Worm (Caenorhabditis elegans) whole organism, midembryonic: ENCODE results near the gene C45B11.9.

Experiments
- T22C8.4 ChIP-seq: fragments of 200-800 bp; sonication (Bioruptor generic); IDR thresholded peaks from 2 replicates; pipeline ENCODE4 v1.3.6; 2022; ENCODE audit warnings: missing genetic modification characterization, missing compliant biosample characterization
- cog-1 ChIP-seq: sonication (generic microtip); optimal IDR thresholded peaks from 2 replicates; lab custom pipeline; 2016; ENCODE audit warnings: missing genetic modification characterization, missing compliant biosample characterization
- flt-1 ChIP-seq: fragments of 200-800 bp; sonication (Bioruptor generic); IDR thresholded peaks from 2 replicates; pipeline ENCODE4 v1.3.6; 2022; ENCODE audit warnings: missing genetic modification characterization, missing compliant biosample characterization
- klf-2 ChIP-seq: fragments of 200-800 bp; sonication (Bioruptor generic); conservative IDR thresholded peaks from 2 replicates; pipeline ENCODE4 v1.3.6; 2022; ENCODE audit warnings: missing genetic modification reagents, missing genetic modification characterization, missing compliant biosample characterization
- med-1 ChIP-seq: sonication (generic microtip); optimal IDR thresholded peaks from 2 replicates; lab custom pipeline; 2017; ENCODE audit warnings: missing genetic modification characterization, mild to moderate bottlenecking, missing compliant biosample characterization, antibody characterized with exemption, missing genetic modification reagents; ENCODE audit not compliant: insufficient read depth
- ref-1 ChIP-seq: fragments of 200-800 bp; sonication (Bioruptor generic); conservative IDR thresholded peaks from 2 replicates; pipeline ENCODE4 v1.3.6; 2022; ENCODE audit warnings: missing genetic modification reagents, missing genetic modification characterization, missing compliant biosample characterization
- tab-1 ChIP-seq: fragments of 200-800 bp; sonication (Bioruptor generic); IDR thresholded peaks from 2 replicates; pipeline ENCODE4 v1.3.6; 2022; ENCODE audit warnings: missing genetic modification characterization, missing compliant biosample characterization
- ztf-23 ChIP-seq: fragments of 200-800 bp; sonication (Bioruptor generic); IDR thresholded peaks from 2 replicates; pipeline ENCODE4 v1.3.6; 2022; ENCODE audit warnings: missing genetic modification reagents, missing genetic modification characterization, missing compliant biosample characterization
- ztf-29 ChIP-seq: fragments of 200-800 bp; sonication (Bioruptor generic); IDR thresholded peaks from 2 replicates; pipeline ENCODE4 v1.3.6; 2022; ENCODE audit warnings: missing genetic modification reagents, missing genetic modification characterization, missing compliant biosample characterization

C45B11.9 gene

ce11 chrV:11059180-11059579, 19.1 kb downstream of the C45B11.9 start, which contains the start of gene T04C12.1:
T04C12.1 (minus strand) TSS chrV:11059269.
- TF ChIP-seq cog-1 (tag; lab: Kevin White, UChicago) (no peak), med-1 (no peak), ztf-29 (GFP tag; lab: Robert Waterston, UW) (no peak), flt-1 (GFP tag; lab: Robert Waterston, UW) (no peak), ztf-23 (GFP tag; lab: Robert Waterston, UW) (no peak), klf-2 (GFP tag; lab: Robert Waterston, UW) (no peak), tab-1 (GFP tag; lab: Robert Waterston, UW) (no peak), ref-1 (GFP tag; lab: Robert Waterston, UW) (no peak), T22C8.4 (GFP tag; lab: Robert Waterston, UW) (no peak)

DNA sequence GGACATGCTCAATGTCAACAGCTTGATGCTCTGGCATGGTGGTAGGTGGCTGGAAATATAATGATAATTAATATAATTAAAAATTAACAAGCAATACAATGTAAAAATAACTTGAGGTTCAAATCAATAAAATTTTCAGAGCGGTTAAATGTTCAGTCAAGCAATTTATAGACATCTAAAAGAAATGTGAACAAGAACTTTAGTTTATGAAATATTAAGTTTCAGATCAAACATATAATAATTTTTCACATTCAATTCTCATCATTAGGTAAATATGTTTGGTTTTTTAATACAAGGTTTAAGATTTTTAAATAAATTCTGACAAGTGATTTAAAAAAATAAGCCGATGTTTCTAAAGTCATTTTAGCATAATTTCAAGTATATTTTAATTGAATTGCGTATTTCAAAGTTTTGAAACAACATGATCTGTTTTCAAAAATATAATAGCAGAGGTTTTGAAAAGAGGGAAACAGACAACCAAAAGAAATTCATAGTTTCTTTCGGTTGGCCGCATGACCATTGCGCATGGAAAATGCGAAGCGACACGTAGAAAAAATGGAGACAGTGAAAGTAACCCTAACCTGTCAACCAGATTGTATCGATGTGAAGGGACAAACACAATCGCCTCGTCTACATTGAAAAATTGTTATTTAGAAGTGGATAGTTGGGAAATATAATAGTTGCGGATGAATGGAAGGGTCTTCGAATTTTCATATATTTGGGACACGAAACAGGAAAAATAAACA, 20.3 kb downstream of the C45B11.9 start, which contains the start of gene T04C12.11:
T04C12.11 (minus strand) TSS at position 51 of the 746 bp plus-strand sequence.
- TF ChIP-seq ztf-29 (GFP tag; lab: Robert Waterston, UW) = no peak
- TF ChIP-seq ztf-23 (GFP tag; lab: Robert Waterston, UW) = no peak
- TF ChIP-seq ref-1 (GFP tag; lab: Robert Waterston, UW) = no peak
- TF ChIP-seq flt-1 (GFP tag; lab: Robert Waterston, UW) = no peak
- no peak for TF ChIP-seq med-1
- TF ChIP-seq klf-2 (GFP tag; lab: Robert Waterston, UW) = no peak
- TF ChIP-seq tab-1 (GFP tag; lab: Robert Waterston, UW) = no peak
- no peak for TF ChIP-seq T22C8.4 (GFP tag; lab: Robert Waterston, UW)
- TF ChIP-seq cog-1 (tag; lab: Kevin White, UChicago) = no peak

ce11 chrV:11061887-11062286, 21.8 kb downstream of the C45B11.9 start:
- TF ChIP-seq ztf-29 (GFP tag; lab: Robert Waterston, UW) = no peak
- TF ChIP-seq ztf-23 (GFP tag; lab: Robert Waterston, UW) = no peak
- no peak for TF ChIP-seq tab-1 (GFP tag; lab: Robert Waterston, UW)
- TF ChIP-seq klf-2 (GFP tag; lab: Robert Waterston, UW) = no peak
- no peak for TF ChIP-seq T22C8.4 (GFP tag; lab: Robert Waterston, UW)
- TF ChIP-seq ref-1 (GFP tag; lab: Robert Waterston, UW) = no peak
- TF ChIP-seq med-1 = no peak
- no peak for TF ChIP-seq flt-1 (GFP tag; lab: Robert Waterston, UW)
- no peak for TF ChIP-seq cog-1 (tag; lab: Kevin White, UChicago)

DNA sequence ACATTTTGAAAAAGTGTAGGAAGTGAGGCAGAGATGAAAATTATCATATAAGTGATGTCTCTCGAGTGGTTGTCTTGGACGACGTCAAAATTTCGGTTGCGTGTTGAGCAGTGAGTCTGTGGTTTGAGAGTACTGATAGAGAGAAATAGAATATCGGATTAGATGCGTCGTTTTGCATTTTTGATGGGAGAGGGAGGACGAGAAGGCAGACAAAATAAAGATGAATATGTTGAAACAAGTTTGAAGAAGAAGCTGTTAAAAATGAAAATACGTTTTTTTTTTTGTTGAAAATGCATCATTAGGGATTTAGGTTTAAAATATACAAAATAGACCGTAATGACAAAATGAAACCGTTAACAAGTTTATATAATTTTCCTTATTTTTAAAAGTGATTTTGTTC, 23.0 kb downstream of the C45B11.9 start, which contains the start of gene T04C12.9:
T04C12.9 (minus strand) TSS at position 101 of the 400 bp plus-strand sequence.
- TF ChIP-seq cog-1 (tag; lab: Kevin White, UChicago) (no peak), ref-1 (GFP tag; lab: Robert Waterston, UW) (no peak), ztf-29 (GFP tag; lab: Robert Waterston, UW) (no peak), klf-2 (GFP tag; lab: Robert Waterston, UW) (no peak), tab-1 (GFP tag; lab: Robert Waterston, UW) (no peak), ztf-23 (GFP tag; lab: Robert Waterston, UW) (no peak), med-1 (no peak), flt-1 (GFP tag; lab: Robert Waterston, UW) (no peak), T22C8.4 (GFP tag; lab: Robert Waterston, UW) (no peak)

DNA sequence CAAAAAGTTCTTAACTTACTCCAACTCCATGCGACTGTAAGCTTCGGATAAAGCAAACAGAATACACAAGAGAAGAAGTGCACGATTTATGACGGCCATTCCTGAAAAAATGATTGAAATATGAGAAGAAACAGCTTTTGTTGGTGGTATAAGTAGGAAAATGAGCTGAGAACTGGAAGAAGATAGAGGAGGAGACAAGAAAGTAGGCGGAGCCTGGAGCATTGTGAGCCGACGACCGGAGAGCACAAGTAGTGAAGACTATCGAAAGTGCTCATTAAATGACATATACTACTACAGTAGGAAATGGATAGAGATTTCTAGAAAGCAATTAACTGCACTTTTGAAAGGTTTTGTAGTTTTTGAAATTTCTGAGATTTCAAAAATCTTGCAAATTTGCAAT, 25.4 kb downstream of the C45B11.9 start, which contains the start of gene nlp-80:
nlp-80 (minus strand) TSS at position 101 of the 400 bp plus-strand sequence.
- no peak for TF ChIP-seq klf-2 (GFP tag; lab: Robert Waterston, UW)
- TF ChIP-seq med-1 = no peak

DNA sequence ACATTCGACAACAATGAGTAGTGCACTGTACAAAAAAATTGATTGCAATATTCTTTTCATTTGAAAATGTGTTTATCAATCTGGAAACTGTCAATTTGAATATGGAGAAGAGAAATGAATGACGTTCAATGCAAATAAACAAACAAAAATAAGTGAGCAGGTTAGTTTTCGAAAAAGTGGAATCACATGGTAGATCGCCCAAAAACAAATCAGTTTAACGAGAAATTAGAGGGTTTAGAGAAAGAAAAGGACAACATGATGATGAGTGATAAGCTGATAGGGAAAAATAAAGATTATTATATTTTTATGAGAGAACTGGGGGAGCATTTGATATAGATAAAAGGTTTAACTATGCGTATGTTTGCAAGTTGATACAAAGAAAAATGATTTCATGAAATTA, 29.2 kb downstream of the C45B11.9 start, which contains the start of gene T04C12.8:
T04C12.8 (minus strand) TSS at position 82 of the 400 bp plus-strand sequence.
- TF ChIP-seq klf-2 (GFP tag; lab: Robert Waterston, UW) (no peak), ztf-23 (GFP tag; lab: Robert Waterston, UW) (no peak), flt-1 (GFP tag; lab: Robert Waterston, UW) (no peak), ztf-29 (GFP tag; lab: Robert Waterston, UW) (no peak), tab-1 (GFP tag; lab: Robert Waterston, UW) (no peak), med-1 (no peak), cog-1 (tag; lab: Kevin White, UChicago) (no peak), T22C8.4 (GFP tag; lab: Robert Waterston, UW) (no peak), ref-1 (GFP tag; lab: Robert Waterston, UW) (no peak)

DNA sequence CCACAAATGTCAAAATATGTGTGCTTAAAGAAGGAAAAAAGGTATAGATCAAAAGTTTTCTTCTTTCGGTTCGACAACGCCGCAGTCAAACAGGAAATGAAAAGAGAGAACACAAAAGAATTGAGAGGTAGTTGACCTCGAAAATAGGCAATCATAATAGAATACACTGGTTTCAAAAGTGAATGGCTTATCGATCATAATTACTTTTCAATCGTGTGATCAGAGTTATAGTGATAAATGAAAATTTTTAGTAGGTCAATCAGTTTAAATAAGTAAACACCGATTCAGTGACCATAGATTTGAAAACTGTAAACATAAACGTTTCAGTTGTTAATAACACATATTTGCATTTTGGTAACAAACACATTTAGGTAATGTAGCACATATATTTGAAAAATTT, 30.3 kb downstream of the C45B11.9 start:
- TF ChIP-seq flt-1 (GFP tag; lab: Robert Waterston, UW) = no peak
- TF ChIP-seq ztf-23 (GFP tag; lab: Robert Waterston, UW) = no peak
- TF ChIP-seq klf-2 (GFP tag; lab: Robert Waterston, UW) = no peak
- no peak for TF ChIP-seq ref-1 (GFP tag; lab: Robert Waterston, UW)
- no peak for TF ChIP-seq ztf-29 (GFP tag; lab: Robert Waterston, UW)
- no peak for TF ChIP-seq cog-1 (tag; lab: Kevin White, UChicago)
- no peak for TF ChIP-seq T22C8.4 (GFP tag; lab: Robert Waterston, UW)
- TF ChIP-seq med-1 = no peak
- no peak for TF ChIP-seq tab-1 (GFP tag; lab: Robert Waterston, UW)

- TF ChIP-seq ztf-29 (GFP tag; lab: Robert Waterston, UW) (no peak), ref-1 (GFP tag; lab: Robert Waterston, UW) (no peak), med-1 (no peak), tab-1 (GFP tag; lab: Robert Waterston, UW) (no peak), T22C8.4 (GFP tag; lab: Robert Waterston, UW) (no peak)
Measured at ce11 chrV:11071453-11071852, 31.3 kb downstream of the C45B11.9 start.

ce11 chrV:11073354-11073753, 33.2 kb downstream of the C45B11.9 start:
- TF ChIP-seq tab-1 (GFP tag; lab: Robert Waterston, UW) (no peak), ztf-23 (GFP tag; lab: Robert Waterston, UW) (no peak), ztf-29 (GFP tag; lab: Robert Waterston, UW) (no peak), cog-1 (tag; lab: Kevin White, UChicago) (no peak), T22C8.4 (GFP tag; lab: Robert Waterston, UW) (no peak), klf-2 (GFP tag; lab: Robert Waterston, UW) (no peak), med-1 (no peak), ref-1 (GFP tag; lab: Robert Waterston, UW) (no peak), flt-1 (GFP tag; lab: Robert Waterston, UW) (no peak)
